Worm (Caenorhabditis elegans) whole organism, L1 larva: ENCODE data around the gene srw-87.

ENCODE experiments used
- C04F5.9 ChIP-seq: sonication (generic microtip); optimal IDR thresholded peaks from 2 replicates; lab custom pipeline; 2016; ENCODE audit warnings: missing genetic modification characterization, missing compliant biosample characterization
- C34B4.2 ChIP-seq: sonication (generic microtip); optimal IDR thresholded peaks from 2 replicates; lab custom pipeline; 2017; ENCODE audit warnings: mild to moderate bottlenecking, missing genetic modification characterization, missing compliant biosample characterization
- alr-1 ChIP-seq: fragments of 200-800 bp; sonication (Bioruptor generic); optimal IDR thresholded peaks from 2 replicates; lab custom pipeline; 2018; ENCODE audit warnings: borderline replicate concordance, mild to moderate bottlenecking, missing genetic modification characterization, missing compliant biosample characterization
- blmp-1 ChIP-seq: fragments of 150-350 bp; optimal IDR thresholded peaks from 2 replicates; lab custom pipeline; 2014; ENCODE audit warnings: missing biosample characterization, missing genetic modification characterization
- ceh-63 ChIP-seq: fragments of 200-800 bp; sonication (Bioruptor generic); optimal IDR thresholded peaks from 2 replicates; lab custom pipeline; 2018; ENCODE audit warnings: mild to moderate bottlenecking, missing genetic modification characterization, missing compliant biosample characterization
- ceh-82 ChIP-seq, 3 experiments: fragments of 150-350 bp in 1 of 3; sonication (generic microtip) in 2 of 3; optimal IDR thresholded peaks; 2 replicates each; lab custom pipeline; 2014 to 2017; ENCODE audit warnings: missing biosample characterization in 3 of 3, missing genetic modification characterization in 3 of 3
- ceh-88 ChIP-seq: fragments of 200-800 bp; sonication (Bioruptor generic); IDR thresholded peaks from 2 replicates; pipeline ENCODE4 v1.3.6; 2022; ENCODE audit warnings: missing genetic modification characterization, missing compliant biosample characterization
- dpl-1 ChIP-seq, 3 experiments: fragments of 150-350 bp in 2 of 3; sonication (generic microtip) in 1 of 3; optimal IDR thresholded peaks; 2 replicates each; lab custom pipeline; 2014 to 2017; ENCODE audit warnings: missing biosample characterization in 3 of 3, missing genetic modification characterization in 3 of 3, missing genetic modification reagents in 3 of 3
- dsc-1 ChIP-seq: sonication (generic microtip); optimal IDR thresholded peaks from 2 replicates; lab custom pipeline; 2016; ENCODE audit warnings: mild to moderate bottlenecking, missing genetic modification characterization, missing compliant biosample characterization
- efl-1 ChIP-seq, 4 experiments: fragments of 150-350 bp; optimal IDR thresholded peaks in 3 of 4; peaks in 1 of 4; 1 replicate in 1 of 4; 2 replicates in 3 of 4; lab custom pipeline; 2014; ENCODE audit warnings: missing biosample characterization in 2 of 4, missing genetic modification characterization in 2 of 4, missing genetic modification reagents in 2 of 4
- efl-3 ChIP-seq: fragments of 200-800 bp; sonication (Bioruptor generic); optimal IDR thresholded peaks from 2 replicates; lab custom pipeline; 2018; ENCODE audit warnings: mild to moderate bottlenecking, missing genetic modification characterization, missing compliant biosample characterization
- egl-13 ChIP-seq: sonication (generic microtip); optimal IDR thresholded peaks from 2 replicates; lab custom pipeline; 2016; ENCODE audit warnings: missing genotype, missing genetic modification reagents, missing genetic modification characterization, missing compliant biosample characterization
- elt-2 ChIP-seq: sonication (generic microtip); optimal IDR thresholded peaks from 2 replicates; lab custom pipeline; 2016; ENCODE audit warnings: missing genetic modification characterization, mild to moderate bottlenecking, inconsistent platforms, missing compliant biosample characterization, missing genetic modification reagents
- elt-3 ChIP-seq, 6 experiments: fragments of 150-350 bp in 1 of 6; sonication (generic microtip); optimal IDR thresholded peaks; 2 replicates each; lab custom pipeline; 2017 to 2018; ENCODE audit warnings: missing biosample characterization in 6 of 6, missing genetic modification characterization in 6 of 6, inconsistent platforms in 1 of 6
- ets-5 ChIP-seq: fragments of 200-800 bp; sonication (Bioruptor generic); IDR thresholded peaks from 2 replicates; pipeline ENCODE4 v1.3.6; 2022; ENCODE audit warnings: missing genetic modification characterization, missing compliant biosample characterization
- fkh-10 ChIP-seq: sonication (generic microtip); optimal IDR thresholded peaks from 2 replicates; lab custom pipeline; 2017; ENCODE audit warnings: missing biosample characterization, missing genetic modification reagents, missing genetic modification characterization
- fkh-4 ChIP-seq: sonication (generic microtip); optimal IDR thresholded peaks from 2 replicates; lab custom pipeline; 2016; ENCODE audit warnings: missing compliant biosample characterization, missing genetic modification characterization, borderline replicate concordance
- jun-1 ChIP-seq: fragments of 150-350 bp; optimal IDR thresholded peaks from 2 replicates; lab custom pipeline; 2014; ENCODE audit warnings: missing biosample characterization, missing genetic modification reagents, missing genetic modification characterization
- lin-13 ChIP-seq: fragments of 150-350 bp; optimal IDR thresholded peaks from 2 replicates; lab custom pipeline; 2014; ENCODE audit warnings: missing biosample characterization, missing genetic modification reagents, missing genetic modification characterization
- lin-35 ChIP-seq, 2 experiments: fragments of 150-350 bp; optimal IDR thresholded peaks; 2 replicates each; lab custom pipeline; 2014; ENCODE audit warnings: missing biosample characterization in 2 of 2, missing genetic modification characterization in 2 of 2, missing genetic modification reagents in 2 of 2
- lir-3 ChIP-seq: sonication (generic microtip); optimal IDR thresholded peaks from 2 replicates; lab custom pipeline; 2016; ENCODE audit warnings: mild to moderate bottlenecking, missing genetic modification characterization, moderate library complexity, missing compliant biosample characterization; ENCODE audit not compliant: poor library complexity
- mab-9 ChIP-seq: fragments of 200-800 bp; sonication (Bioruptor generic); IDR thresholded peaks from 2 replicates; pipeline ENCODE4 v1.3.6; 2022; ENCODE audit warnings: missing genetic modification reagents, missing genetic modification characterization, missing compliant biosample characterization
- mef-2 ChIP-seq: fragments of 150-350 bp; optimal IDR thresholded peaks from 2 replicates; lab custom pipeline; 2014; ENCODE audit warnings: missing biosample characterization, missing genetic modification characterization
- nhr-20 ChIP-seq: sonication (generic microtip); optimal IDR thresholded peaks from 2 replicates; lab custom pipeline; 2016; ENCODE audit warnings: mild to moderate bottlenecking, missing genetic modification characterization, missing compliant biosample characterization
- nhr-28 ChIP-seq: fragments of 150-350 bp; optimal IDR thresholded peaks from 2 replicates; lab custom pipeline; 2014; ENCODE audit warnings: missing biosample characterization, missing genetic modification characterization
- nhr-84 ChIP-seq: sonication (generic microtip); optimal IDR thresholded peaks from 2 replicates; lab custom pipeline; 2017; ENCODE audit warnings: missing biosample characterization, missing genetic modification characterization
- nhr-90 ChIP-seq: sonication (generic microtip); optimal IDR thresholded peaks from 2 replicates; lab custom pipeline; 2016; ENCODE audit warnings: mild to moderate bottlenecking, missing genetic modification characterization, missing compliant biosample characterization; ENCODE audit not compliant: poor library complexity
- pag-3 ChIP-seq: sonication (generic microtip); optimal IDR thresholded peaks from 2 replicates; lab custom pipeline; 2017; ENCODE audit warnings: missing genetic modification characterization, mild to moderate bottlenecking, missing compliant biosample characterization, antibody characterized with exemption, borderline replicate concordance; ENCODE audit not compliant: insufficient read depth
- rnt-1 ChIP-seq: sonication (generic microtip); optimal IDR thresholded peaks from 2 replicates; lab custom pipeline; 2016; ENCODE audit warnings: mild to moderate bottlenecking, missing genetic modification characterization, moderate library complexity, missing compliant biosample characterization
- skn-1 ChIP-seq: fragments of 150-350 bp; optimal IDR thresholded peaks from 2 replicates; lab custom pipeline; 2014; ENCODE audit warnings: missing biosample characterization, missing genetic modification characterization
- snu-23 ChIP-seq: sonication (generic microtip); optimal IDR thresholded peaks from 2 replicates; lab custom pipeline; 2016; ENCODE audit warnings: missing genetic modification characterization, missing compliant biosample characterization
- swsn-7 ChIP-seq: sonication (generic microtip); optimal IDR thresholded peaks from 2 replicates; lab custom pipeline; 2016; ENCODE audit warnings: missing genetic modification characterization, missing compliant biosample characterization
- unc-30 ChIP-seq: sonication (generic microtip); optimal IDR thresholded peaks from 2 replicates; lab custom pipeline; 2017; ENCODE audit warnings: missing biosample characterization, missing genetic modification characterization
- unc-62 ChIP-seq: fragments of 150-350 bp; optimal IDR thresholded peaks from 2 replicates; lab custom pipeline; 2014; ENCODE audit warnings: missing biosample characterization, missing genetic modification reagents, missing genetic modification characterization
- unc-86 ChIP-seq: sonication (generic microtip); optimal IDR thresholded peaks from 2 replicates; lab custom pipeline; 2016; ENCODE audit warnings: missing genetic modification characterization, missing compliant biosample characterization
- xbp-1 ChIP-seq: sonication (generic microtip); optimal IDR thresholded peaks from 2 replicates; lab custom pipeline; 2016; ENCODE audit warnings: missing genetic modification characterization, missing compliant biosample characterization
- ztf-4 ChIP-seq: fragments of 150-350 bp; optimal IDR thresholded peaks from 2 replicates; lab custom pipeline; 2014; ENCODE audit warnings: missing biosample characterization, missing genetic modification characterization

Gene srw-87

DNA sequence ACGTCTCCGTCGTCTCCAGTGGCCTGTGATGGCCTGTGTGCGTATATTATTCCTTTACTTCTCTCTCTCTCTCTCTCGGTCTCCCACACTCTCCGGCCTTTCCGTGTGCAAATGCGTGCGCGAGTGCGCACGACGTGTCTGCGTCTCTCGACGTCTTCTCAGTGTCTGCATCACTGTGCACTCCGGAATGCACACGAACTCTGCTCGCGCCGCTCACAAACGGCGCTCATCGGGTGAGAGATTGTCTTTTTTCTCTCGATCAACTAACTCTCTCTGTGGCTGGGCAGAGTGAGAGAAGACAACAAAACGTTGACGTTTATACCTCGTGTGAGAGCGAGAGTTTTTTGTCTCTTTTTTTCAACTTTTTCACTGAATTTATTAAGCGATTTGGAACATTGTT, 19.5 kb downstream of the srw-87 start (continued):
- TF ChIP-seq unc-62 (GFP tag; lab: Kevin White, UChicago): no peak
- TF ChIP-seq xbp-1 (tag; lab: Kevin White, UChicago): peak; percentile 83
- peak; percentile 92 for TF ChIP-seq swsn-7 (tag; lab: Kevin White, UChicago)
- no peak for TF ChIP-seq C34B4.2
- TF ChIP-seq mab-9: peak; percentile 38; the same call in 1 of the 2 replicates
- no peak for TF ChIP-seq nhr-84 (tag; lab: Kevin White, UChicago)
- TF ChIP-seq nhr-20 (tag; lab: Kevin White, UChicago): peak; percentile 95
- no peak for TF ChIP-seq efl-3 (GFP tag; lab: Kevin White, UChicago)
- TF ChIP-seq mef-2 (tag; lab: Kevin White, UChicago): no peak
- TF ChIP-seq lir-3 (tag; lab: Kevin White, UChicago): no peak
- peak; percentile 83 for TF ChIP-seq nhr-90 (tag; lab: Kevin White, UChicago)
- peak; percentile 89 for TF ChIP-seq skn-1 (tag; lab: Kevin White, UChicago)
- peak; percentile 89 for TF ChIP-seq unc-86 (tag; lab: Kevin White, UChicago)
- TF ChIP-seq unc-30 (tag; lab: Kevin White, UChicago): no peak
- peak in 3 of 6 experiments; percentile 75 to 83 (median 81) for TF ChIP-seq elt-3 (tag; optimal IDR thresholded peaks at IDR 0.05; lab: Kevin White, UChicago)

DNA sequence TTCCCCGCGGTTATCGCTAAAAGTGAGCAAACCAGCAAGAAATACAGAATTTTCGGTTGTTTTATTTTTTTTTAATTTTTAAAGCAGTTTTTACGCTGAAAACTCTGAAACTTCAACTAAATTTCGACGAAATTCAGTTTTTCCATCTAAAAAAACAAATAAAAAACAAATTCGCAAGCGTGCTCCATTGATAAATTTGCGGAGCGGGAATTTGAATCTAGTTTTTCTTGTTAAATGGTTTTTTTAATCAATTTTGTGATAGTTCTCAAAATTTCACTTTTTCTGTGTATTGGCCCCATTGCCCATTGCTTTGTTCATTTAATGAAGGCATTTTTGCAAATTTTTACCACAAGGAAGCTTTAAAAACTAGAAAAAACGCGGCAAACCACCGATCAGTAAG, 20.4 kb downstream of the srw-87 start:
- TF ChIP-seq dpl-1 (GFP tag; optimal IDR thresholded peaks at IDR 0.05; lab: Kevin White, UChicago) (peak in 1 of 3 experiments; percentile 41), swsn-7 (tag; lab: Kevin White, UChicago) (no peak), efl-1 (optimal IDR thresholded peaks at IDR 0.05; lab: Kevin White, UChicago) (peak in 1 of 2 experiments; percentile 38), efl-1 (GFP tag; optimal IDR thresholded peaks at IDR 0.05 in 1 of 2; lab: Kevin White, UChicago) (peak; percentile 59 to 93)

DNA sequence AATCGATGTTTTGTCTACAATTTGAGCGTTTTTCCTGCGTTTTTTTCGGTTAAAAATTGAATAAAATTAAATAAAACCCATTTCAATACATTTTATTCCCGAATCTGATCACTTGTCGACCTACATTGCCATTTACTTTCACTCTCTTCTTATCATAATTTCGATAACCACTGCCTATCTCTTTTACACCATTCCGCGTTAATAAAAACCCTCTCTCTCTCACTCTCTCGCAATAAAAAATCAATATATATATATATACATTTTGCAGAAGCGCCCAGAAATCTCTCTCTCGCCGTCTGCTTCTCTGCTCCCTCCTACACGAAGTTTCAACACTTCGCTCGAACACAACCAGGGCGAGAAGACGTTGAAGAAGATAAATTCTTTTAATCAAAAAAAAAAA, 20.8 kb downstream of the srw-87 start, which contains the start of gene pptr-1:
Gene pptr-1 (plus strand): TSS at position 269 of the 400 bp plus-strand sequence.
- TF ChIP-seq blmp-1 (tag; lab: Kevin White, UChicago) (peak; percentile 88), lin-35 (GFP tag; optimal IDR thresholded peaks at IDR 0.05; lab: Kevin White, UChicago) (no peak), pag-3 (tag; lab: Kevin White, UChicago) (no peak), elt-2 (tag; lab: Kevin White, UChicago) (peak; percentile 43), skn-1 (tag; lab: Kevin White, UChicago) (peak; percentile 5), alr-1 (tag; lab: Kevin White, UChicago) (no peak), jun-1 (tag; lab: Kevin White, UChicago) (no peak), rnt-1 (tag; lab: Kevin White, UChicago) (no peak), ztf-4 (no peak), ceh-82 (tag; optimal IDR thresholded peaks at IDR 0.05; lab: Kevin White, UChicago) (peak in 1 of 3 experiments; percentile 5)

DNA sequence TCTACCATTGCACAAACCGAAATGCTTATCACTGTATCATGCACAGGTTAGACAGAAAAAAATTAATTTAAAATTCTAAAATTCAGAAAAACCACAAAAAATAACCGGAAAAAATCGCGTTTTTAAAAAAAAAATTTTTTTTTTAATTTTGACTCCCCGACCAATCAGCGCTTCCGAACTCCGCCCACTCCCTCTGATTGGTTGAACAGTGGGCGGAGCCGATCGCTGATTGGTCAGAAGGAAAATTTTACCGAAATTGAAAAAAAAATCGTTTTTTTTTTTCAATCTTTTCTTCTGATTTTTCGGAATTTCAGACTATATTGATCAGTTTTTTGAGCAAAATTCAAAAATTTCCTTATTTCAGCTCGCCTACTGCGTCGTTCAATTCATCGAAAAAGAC, 24.9 kb downstream of the srw-87 start:
- no peak for TF ChIP-seq fkh-10
- TF ChIP-seq C04F5.9 (tag; lab: Kevin White, UChicago): no peak
- no peak for TF ChIP-seq ets-5 (GFP tag; lab: Robert Waterston, UW)
- no peak for TF ChIP-seq ceh-63 (GFP tag; lab: Kevin White, UChicago)
- no peak for TF ChIP-seq snu-23 (GFP tag; lab: Kevin White, UChicago)
- TF ChIP-seq fkh-4 (tag; lab: Kevin White, UChicago): no peak
- no peak for TF ChIP-seq lin-13 (GFP tag; lab: Kevin White, UChicago)
- TF ChIP-seq nhr-28: no peak
- no peak for TF ChIP-seq dsc-1
- no peak for TF ChIP-seq egl-13
- no peak for TF ChIP-seq ceh-88
- no peak for TF ChIP-seq swsn-7 (tag; lab: Kevin White, UChicago)
